Worm (Caenorhabditis elegans): ENCODE data around the gene fog-2.

fog-2 gene

DNA sequence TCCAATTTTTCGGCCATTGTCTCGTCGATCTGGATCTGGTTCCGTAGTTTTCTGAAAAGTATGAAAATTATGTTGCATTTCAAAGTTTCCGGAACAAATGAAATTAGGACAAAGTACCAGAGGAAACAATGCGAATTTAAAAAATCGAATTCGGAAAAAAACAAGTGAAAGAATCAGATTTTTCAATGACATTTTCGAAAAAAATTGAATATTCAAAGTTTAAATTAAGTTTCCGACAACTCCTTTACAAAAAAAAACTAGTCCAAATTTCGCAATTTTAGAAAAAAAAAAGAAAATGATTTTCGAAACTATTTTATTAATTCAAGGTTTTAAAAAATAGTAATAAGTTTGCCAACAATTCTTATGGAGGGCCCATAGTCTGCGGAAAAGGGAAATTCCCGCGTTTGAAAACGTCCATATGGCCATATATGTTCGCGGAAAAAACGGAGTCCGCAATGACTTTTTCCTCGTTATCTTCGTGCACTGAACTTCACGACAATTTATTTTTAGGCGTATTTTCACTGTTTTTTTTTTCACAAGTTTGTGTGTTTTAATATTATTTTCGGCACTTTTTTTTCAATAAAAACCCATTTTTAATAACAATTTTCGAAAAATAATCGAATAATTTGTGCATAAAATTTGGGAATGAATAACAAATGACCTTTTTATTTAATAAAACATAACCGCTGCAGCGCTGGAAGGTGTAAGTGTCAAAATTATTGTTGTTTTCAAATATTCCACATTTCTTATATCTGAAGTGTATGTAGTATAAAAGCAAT lies 6.8 kb upstream of the fog-2 start, which contains the start of the genes fbxa-115 and Y113G7B.27:
Gene fbxa-115 (minus strand): TSS at position 51 of the 779 bp plus-strand sequence.
Gene Y113G7B.27 (plus strand): TSS at position 729 of the 779 bp plus-strand sequence.
- TF ChIP-seq him-1 (tag; optimal IDR thresholded peaks at IDR 0.05) (no peak), dao-5 (tag; optimal IDR thresholded peaks at IDR 0.05) (no peak), W03F9.2 (tag; optimal IDR thresholded peaks at IDR 0.05) (no peak)

DNA sequence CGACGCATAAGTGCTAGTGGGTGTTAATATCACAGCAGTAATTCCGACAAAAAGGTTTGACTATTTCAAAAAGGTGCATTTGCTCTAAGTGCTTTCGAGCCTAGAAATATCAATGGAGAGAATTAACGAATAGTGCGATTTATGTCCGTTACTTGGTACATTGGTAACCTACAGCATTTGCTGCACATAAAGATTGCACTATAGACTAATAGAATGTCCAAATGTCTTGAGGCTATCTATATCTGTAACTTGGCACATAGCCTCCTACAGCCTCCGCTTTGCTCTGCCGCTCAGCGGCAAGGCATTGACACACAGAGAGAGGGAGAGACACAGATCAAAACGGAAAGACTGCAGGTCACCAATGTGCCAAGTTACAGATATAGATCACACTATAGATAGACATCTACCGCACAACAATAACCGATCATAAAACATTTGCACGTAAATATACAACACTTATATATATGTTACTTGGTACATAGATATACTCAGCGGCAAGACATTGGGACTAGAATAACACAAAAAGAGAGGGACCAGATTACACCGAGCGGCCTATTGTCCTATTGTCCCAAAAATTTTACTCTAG lies 3.5 kb upstream of the fog-2 start, which contains the start of the genes srh-217 and Y113G7B.28:
Gene srh-217 (minus strand): TSS at position 101 of the 586 bp plus-strand sequence.
Gene Y113G7B.28 (plus strand): TSS at position 536 of the 586 bp plus-strand sequence.
- TF ChIP-seq him-1 (tag; optimal IDR thresholded peaks at IDR 0.05), result no peak
- no peak for TF ChIP-seq dao-5 (tag; optimal IDR thresholded peaks at IDR 0.05)
- no peak for TF ChIP-seq W03F9.2 (tag; optimal IDR thresholded peaks at IDR 0.05)

- no peak for TF ChIP-seq dao-5 (tag; optimal IDR thresholded peaks at IDR 0.05)
- TF ChIP-seq him-1 (tag; optimal IDR thresholded peaks at IDR 0.05), result no peak
- no peak for TF ChIP-seq W03F9.2 (tag; optimal IDR thresholded peaks at IDR 0.05)
Observed at ce11 chrV:20196671-20197070, 2.4 kb upstream of the fog-2 start, which contains the start of gene ftr-1. Gene ftr-1 (plus strand): TSS chrV:20196971.

DNA sequence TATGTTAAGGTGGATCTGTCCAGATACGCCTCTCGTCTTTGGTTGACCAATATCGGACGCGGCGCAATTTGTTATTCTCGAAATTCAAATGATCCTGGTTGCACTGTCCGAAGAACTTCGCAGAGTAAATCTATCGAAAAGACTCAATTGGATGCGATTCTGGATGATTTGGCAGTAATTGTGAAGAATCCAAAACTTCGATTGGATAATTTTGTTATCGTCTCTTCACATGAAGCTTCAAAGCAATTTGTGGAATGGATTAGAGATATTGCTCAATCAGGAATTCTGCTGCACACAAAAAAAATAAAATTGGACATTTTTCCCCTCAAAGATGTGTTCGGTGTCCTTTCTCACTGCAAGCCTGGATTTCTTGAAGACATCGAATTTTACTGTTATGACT lies 604 bp downstream of the fog-2 start:
- TF ChIP-seq W03F9.2 (tag; optimal IDR thresholded peaks at IDR 0.05) (no peak), him-1 (tag; optimal IDR thresholded peaks at IDR 0.05) (no peak), dao-5 (tag; optimal IDR thresholded peaks at IDR 0.05) (no peak)

DNA sequence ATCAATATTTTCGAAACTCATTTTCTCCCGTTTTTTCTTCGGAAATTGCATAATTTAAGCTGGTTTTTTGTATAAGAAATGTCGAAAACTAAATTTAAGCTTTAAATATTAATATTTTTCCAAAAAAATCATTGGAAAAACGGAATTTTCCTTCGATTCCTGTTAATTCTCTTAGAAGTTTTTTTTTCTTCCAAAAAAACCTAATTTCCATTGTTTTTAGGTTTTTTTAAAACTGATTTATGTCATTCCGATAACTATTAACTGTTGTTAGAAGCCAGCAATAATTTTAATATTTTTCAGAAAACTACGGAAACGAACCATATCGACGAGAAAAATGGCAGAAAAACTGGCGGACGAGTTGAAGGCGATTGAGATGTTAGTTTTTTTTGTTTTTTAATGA lies 2.3 kb downstream of the fog-2 start, which contains the start of gene fbxa-114:
Gene fbxa-114 (plus strand): TSS at position 301 of the 400 bp plus-strand sequence.
- no peak for TF ChIP-seq W03F9.2 (tag; optimal IDR thresholded peaks at IDR 0.05)
- TF ChIP-seq him-1 (tag; optimal IDR thresholded peaks at IDR 0.05), result no peak
- no peak for TF ChIP-seq dao-5 (tag; optimal IDR thresholded peaks at IDR 0.05)

ce11 chrV:20203085-20203484 lies 4.0 kb downstream of the fog-2 start, which contains the start of gene fbxa-113:
Gene fbxa-113 (plus strand): TSS chrV:20203385.
- no peak for TF ChIP-seq him-1 (tag; optimal IDR thresholded peaks at IDR 0.05)
- no peak for TF ChIP-seq W03F9.2 (tag; optimal IDR thresholded peaks at IDR 0.05)
- TF ChIP-seq dao-5 (tag; optimal IDR thresholded peaks at IDR 0.05), result no peak

DNA sequence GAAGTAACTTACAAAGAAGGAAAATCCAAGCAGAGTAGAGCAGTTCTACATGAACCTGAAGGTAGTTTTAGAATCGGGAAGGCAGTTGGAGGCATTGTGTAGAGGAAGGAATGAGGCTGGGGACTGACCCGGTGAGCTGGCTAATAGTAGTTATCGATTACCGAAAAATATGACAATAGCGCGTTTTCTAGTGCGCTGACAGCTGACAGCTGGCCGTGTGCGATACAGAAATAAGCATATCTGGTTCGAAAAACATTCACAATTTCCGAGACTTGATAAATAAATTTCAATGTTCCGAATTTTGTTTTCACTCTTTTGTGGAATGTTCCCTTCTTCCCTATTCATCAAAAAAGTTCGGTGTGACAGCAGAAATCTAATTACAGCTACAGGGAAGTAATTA lies 7.0 kb downstream of the fog-2 start, which contains the start of the genes fbxb-59 and srbc-34:
Gene fbxb-59 (minus strand): TSS at position 101 of the 400 bp plus-strand sequence.
Gene srbc-34 (plus strand): TSS at position 233 of the 400 bp plus-strand sequence.
- TF ChIP-seq dao-5 (tag; optimal IDR thresholded peaks at IDR 0.05) (no peak), W03F9.2 (tag; optimal IDR thresholded peaks at IDR 0.05) (no peak), him-1 (tag; optimal IDR thresholded peaks at IDR 0.05) (no peak)

- TF ChIP-seq W03F9.2 (tag; optimal IDR thresholded peaks at IDR 0.05) (no peak), dao-5 (tag; optimal IDR thresholded peaks at IDR 0.05) (no peak), him-1 (tag; optimal IDR thresholded peaks at IDR 0.05) (no peak)
Observed at ce11 chrV:20212584-20212983, 13.5 kb downstream of the fog-2 start, which contains the start of gene Y113G7B.12. Gene Y113G7B.12 (minus strand): TSS chrV:20212684.

ce11 chrV:20213097-20213496 lies 14.0 kb downstream of the fog-2 start:
- TF ChIP-seq him-1 (tag; optimal IDR thresholded peaks at IDR 0.05), result no peak

DNA sequence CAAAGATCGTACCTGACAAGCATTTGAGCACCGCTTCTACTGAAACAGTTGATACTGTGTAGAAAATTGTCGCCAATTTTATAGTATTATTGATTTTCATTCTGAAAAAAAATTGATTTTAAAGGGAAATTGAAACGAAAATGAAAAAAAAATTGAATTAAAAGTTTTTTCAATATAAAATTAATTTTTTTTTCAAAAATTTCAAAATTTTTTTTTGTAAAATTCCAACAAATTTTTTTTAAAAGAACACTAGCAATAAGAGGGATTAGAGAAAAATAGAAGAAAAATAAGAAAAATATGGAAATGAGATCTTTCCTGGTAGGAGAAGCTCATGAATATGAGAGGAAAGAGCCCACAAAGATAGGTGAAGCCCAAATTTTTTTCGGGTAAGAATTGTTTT lies 16.1 kb downstream of the fog-2 start, which contains the start of gene Y113G7B.11:
Gene Y113G7B.11 (minus strand): TSS at position 101 of the 400 bp plus-strand sequence.
- TF ChIP-seq W03F9.2 (tag; optimal IDR thresholded peaks at IDR 0.05) (no peak), him-1 (tag; optimal IDR thresholded peaks at IDR 0.05) (no peak), dao-5 (tag; optimal IDR thresholded peaks at IDR 0.05) (no peak)

DNA sequence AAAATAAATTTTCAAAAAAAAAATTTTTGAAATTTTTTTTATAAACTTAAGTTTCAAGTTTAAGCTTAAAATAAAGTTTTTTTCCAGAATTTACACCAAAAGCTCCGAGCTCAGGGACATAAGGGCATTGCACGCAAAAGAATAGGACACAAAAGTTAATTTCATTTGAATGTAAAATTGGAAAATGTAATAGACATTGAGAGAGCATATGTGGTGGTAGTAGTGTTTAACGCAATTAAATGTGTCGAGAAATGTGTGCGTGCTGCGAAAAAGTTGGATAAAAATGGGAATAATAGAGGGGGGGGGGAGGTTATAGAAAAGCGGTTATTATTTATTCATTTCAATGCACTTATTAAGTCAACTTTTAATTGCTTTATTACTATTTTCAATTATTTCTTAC lies 21.6 kb downstream of the fog-2 start:
- TF ChIP-seq him-1 (tag; optimal IDR thresholded peaks at IDR 0.05), result no peak
- TF ChIP-seq dao-5 (tag; optimal IDR thresholded peaks at IDR 0.05), result no peak
- no peak for TF ChIP-seq W03F9.2 (tag; optimal IDR thresholded peaks at IDR 0.05)

DNA sequence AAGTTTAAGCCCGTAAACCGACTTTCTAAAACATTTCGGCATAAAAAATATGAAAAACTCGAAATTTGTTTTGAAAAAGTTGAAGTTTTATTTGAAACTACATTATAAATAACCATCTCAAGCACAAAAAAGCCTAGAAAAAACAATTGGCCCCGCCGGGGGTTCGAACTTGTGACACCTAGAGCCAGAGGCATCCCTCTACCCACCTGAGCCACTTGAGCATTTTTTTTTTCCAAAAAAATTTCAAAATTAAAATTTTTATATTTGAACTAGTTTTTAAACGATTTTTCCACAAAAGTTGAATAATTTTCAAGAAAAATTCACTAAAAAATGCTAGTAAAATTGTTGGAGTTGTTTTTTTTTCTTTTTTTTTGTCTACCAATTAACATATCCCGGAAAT lies 24.7 kb downstream of the fog-2 start:
- TF ChIP-seq W03F9.2 (tag; optimal IDR thresholded peaks at IDR 0.05), result no peak
- no peak for TF ChIP-seq dao-5 (tag; optimal IDR thresholded peaks at IDR 0.05)
- TF ChIP-seq him-1 (tag; optimal IDR thresholded peaks at IDR 0.05), result no peak

DNA sequence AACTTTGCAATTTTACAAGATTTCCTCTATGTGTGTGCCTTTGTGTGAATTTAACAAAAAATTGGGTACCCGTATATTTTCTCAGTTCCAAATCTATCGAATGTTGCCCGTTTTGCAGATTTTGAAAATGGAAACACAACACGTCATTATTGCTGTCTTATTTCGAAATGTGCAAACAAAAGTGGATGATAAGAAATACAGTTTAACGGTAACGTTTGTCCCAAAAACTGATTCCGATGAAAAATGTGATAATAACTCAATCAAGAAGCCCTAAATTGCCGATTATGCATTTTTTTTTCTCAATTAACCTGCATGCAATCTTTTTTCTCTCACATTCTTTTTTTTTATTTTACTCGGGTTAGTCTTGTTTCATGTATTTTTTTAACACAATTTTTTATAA lies 26.3 kb downstream of the fog-2 start:
- TF ChIP-seq W03F9.2 (tag; optimal IDR thresholded peaks at IDR 0.05) (no peak), him-1 (tag; optimal IDR thresholded peaks at IDR 0.05) (no peak), dao-5 (tag; optimal IDR thresholded peaks at IDR 0.05) (no peak)

ce11 chrV:20233743-20234142 lies 34.7 kb downstream of the fog-2 start, which contains the start of gene Y113G7B.15:
Gene Y113G7B.15 (minus strand): TSS chrV:20233843.
- TF ChIP-seq W03F9.2 (tag; optimal IDR thresholded peaks at IDR 0.05), result no peak
- TF ChIP-seq dao-5 (tag; optimal IDR thresholded peaks at IDR 0.05), result no peak
- TF ChIP-seq him-1 (tag; optimal IDR thresholded peaks at IDR 0.05), result no peak

All from whole organism, L4/young adult.